Worm (Caenorhabditis elegans) whole organism, midembryonic: ENCODE results near the gene Y42G9A.3.
A peak's percentile ranks its signal among the peaks of the same experiment; 100 is the strongest.

Experiments
- T22C8.4 ChIP-seq: fragments of 200-800 bp; sonication (Bioruptor generic); IDR thresholded peaks from 2 replicates; pipeline ENCODE4 v1.3.6; 2022; ENCODE audit warnings: missing genetic modification characterization, missing compliant biosample characterization
- cog-1 ChIP-seq: sonication (generic microtip); optimal IDR thresholded peaks from 2 replicates; lab custom pipeline; 2016; ENCODE audit warnings: missing genetic modification characterization, missing compliant biosample characterization
- flt-1 ChIP-seq: fragments of 200-800 bp; sonication (Bioruptor generic); IDR thresholded peaks from 2 replicates; pipeline ENCODE4 v1.3.6; 2022; ENCODE audit warnings: missing genetic modification characterization, missing compliant biosample characterization
- klf-2 ChIP-seq: fragments of 200-800 bp; sonication (Bioruptor generic); conservative IDR thresholded peaks from 2 replicates; pipeline ENCODE4 v1.3.6; 2022; ENCODE audit warnings: missing genetic modification reagents, missing genetic modification characterization, missing compliant biosample characterization
- med-1 ChIP-seq: sonication (generic microtip); optimal IDR thresholded peaks from 2 replicates; lab custom pipeline; 2017; ENCODE audit warnings: missing genetic modification characterization, mild to moderate bottlenecking, missing compliant biosample characterization, antibody characterized with exemption, missing genetic modification reagents; ENCODE audit not compliant: insufficient read depth
- ref-1 ChIP-seq: fragments of 200-800 bp; sonication (Bioruptor generic); conservative IDR thresholded peaks from 2 replicates; pipeline ENCODE4 v1.3.6; 2022; ENCODE audit warnings: missing genetic modification reagents, missing genetic modification characterization, missing compliant biosample characterization
- tab-1 ChIP-seq: fragments of 200-800 bp; sonication (Bioruptor generic); IDR thresholded peaks from 2 replicates; pipeline ENCODE4 v1.3.6; 2022; ENCODE audit warnings: missing genetic modification characterization, missing compliant biosample characterization
- ztf-23 ChIP-seq: fragments of 200-800 bp; sonication (Bioruptor generic); IDR thresholded peaks from 2 replicates; pipeline ENCODE4 v1.3.6; 2022; ENCODE audit warnings: missing genetic modification reagents, missing genetic modification characterization, missing compliant biosample characterization
- ztf-29 ChIP-seq: fragments of 200-800 bp; sonication (Bioruptor generic); IDR thresholded peaks from 2 replicates; pipeline ENCODE4 v1.3.6; 2022; ENCODE audit warnings: missing genetic modification reagents, missing genetic modification characterization, missing compliant biosample characterization

Y42G9A.3 gene

DNA sequence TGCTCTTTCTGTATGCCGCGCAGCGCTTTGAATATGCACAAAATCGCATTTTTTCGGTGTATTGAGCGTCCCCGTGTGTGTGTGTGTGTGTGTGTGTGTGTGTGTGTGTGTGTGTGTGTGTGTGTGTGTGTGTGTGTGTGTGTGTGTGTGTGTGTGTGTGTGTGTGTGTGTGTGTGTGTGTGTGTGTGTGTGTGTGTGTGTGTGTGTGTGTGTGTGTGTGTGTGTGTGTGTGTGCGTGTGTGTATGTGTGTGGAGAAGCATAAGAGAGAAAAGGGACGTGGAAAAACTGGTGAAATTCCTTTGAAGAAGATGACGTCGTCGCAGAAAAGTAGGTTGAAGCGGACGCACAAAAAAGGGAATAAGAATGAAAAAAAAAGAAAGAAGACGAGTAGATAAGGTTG is 12.7 kb upstream of the Y42G9A.3 start:
- TF ChIP-seq flt-1 = 0 out of 2 replicates have a peak, but pooled peaks have one; percentile 6

DNA sequence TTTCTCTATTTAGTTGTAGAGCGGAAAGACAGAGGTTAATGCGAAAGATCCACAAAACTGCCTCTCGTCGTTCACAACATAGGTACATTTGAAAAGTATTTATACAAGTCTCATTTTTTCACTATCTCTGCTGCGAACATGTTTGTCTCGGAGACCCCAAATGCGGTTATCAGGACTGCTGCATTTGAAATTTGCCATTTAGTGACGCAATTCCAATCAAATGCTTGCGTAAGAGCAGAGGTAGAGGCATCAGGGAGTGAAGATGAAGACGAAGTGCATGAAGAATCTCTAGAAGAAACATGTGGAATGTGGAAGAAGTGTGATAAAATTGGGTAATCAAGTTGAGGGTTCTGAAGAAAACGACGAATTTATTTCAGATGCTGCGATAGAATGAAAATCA is 11.9 kb upstream of the Y42G9A.3 start:
- no peak for TF ChIP-seq ztf-29 (GFP tag; lab: Robert Waterston, UW)
- no peak for TF ChIP-seq T22C8.4 (GFP tag; lab: Robert Waterston, UW)
- TF ChIP-seq cog-1 = no peak
- no peak for TF ChIP-seq med-1 (GFP tag; lab: Kevin White, UChicago)
- TF ChIP-seq ztf-23 (GFP tag; lab: Robert Waterston, UW) = no peak

DNA sequence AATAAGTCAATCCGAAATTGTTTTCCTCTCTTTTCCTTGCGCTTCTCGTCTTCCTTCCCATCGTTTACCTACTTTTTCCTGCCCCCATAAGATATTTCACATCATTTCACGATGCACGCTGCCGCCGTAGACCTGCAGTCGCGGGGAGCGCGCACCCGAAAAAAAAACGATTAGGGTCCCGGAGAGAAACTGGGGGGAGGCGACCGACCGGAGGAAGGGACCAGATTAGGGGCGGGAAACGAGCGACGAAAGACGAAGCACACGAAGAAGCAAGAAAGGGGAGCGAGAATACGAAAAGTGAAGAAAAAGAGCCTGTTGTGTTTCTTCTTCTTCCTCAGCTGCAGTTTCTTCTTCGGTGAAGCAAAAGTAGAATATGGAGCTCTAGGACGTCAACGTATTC is 10.8 kb upstream of the Y42G9A.3 start:
- TF ChIP-seq med-1 (GFP tag; lab: Kevin White, UChicago) = no peak
- no peak for TF ChIP-seq ztf-29 (GFP tag; lab: Robert Waterston, UW)
- TF ChIP-seq klf-2 (GFP tag; lab: Robert Waterston, UW) = no peak
- no peak for TF ChIP-seq ref-1
- TF ChIP-seq ztf-23 (GFP tag; lab: Robert Waterston, UW) = no peak
- no peak for TF ChIP-seq flt-1
- no peak for TF ChIP-seq T22C8.4 (GFP tag; lab: Robert Waterston, UW)
- no peak for TF ChIP-seq tab-1
- no peak for TF ChIP-seq cog-1

DNA sequence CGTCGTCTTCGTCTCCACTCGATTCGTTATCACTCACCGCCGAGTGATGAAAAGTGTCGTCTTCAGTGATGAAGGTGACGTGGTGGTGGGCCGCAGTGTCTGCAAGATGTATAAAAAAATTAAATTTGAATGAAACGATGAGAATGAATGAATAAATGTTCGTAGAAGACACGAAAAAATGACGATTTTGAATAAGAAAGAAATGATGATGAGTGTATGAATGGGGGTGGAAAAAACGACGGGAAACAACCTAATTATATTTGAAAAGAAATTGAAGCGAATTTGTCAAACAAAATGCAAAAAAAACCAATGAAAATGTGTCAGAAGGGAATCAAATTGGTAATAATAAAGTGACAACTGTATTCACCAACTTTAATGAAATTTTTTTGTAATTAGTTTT is 9.9 kb upstream of the Y42G9A.3 start, which contains the start of gene mvk-1:
mvk-1 (minus strand) TSS at position 101 of the 400 bp plus-strand sequence.
- TF ChIP-seq tab-1 = no peak
- TF ChIP-seq flt-1 = no peak
- no peak for TF ChIP-seq klf-2 (GFP tag; lab: Robert Waterston, UW)
- no peak for TF ChIP-seq ref-1
- no peak for TF ChIP-seq ztf-29 (GFP tag; lab: Robert Waterston, UW)
- TF ChIP-seq med-1 (GFP tag; lab: Kevin White, UChicago) = no peak
- no peak for TF ChIP-seq T22C8.4 (GFP tag; lab: Robert Waterston, UW)
- no peak for TF ChIP-seq ztf-23 (GFP tag; lab: Robert Waterston, UW)
- no peak for TF ChIP-seq cog-1

DNA sequence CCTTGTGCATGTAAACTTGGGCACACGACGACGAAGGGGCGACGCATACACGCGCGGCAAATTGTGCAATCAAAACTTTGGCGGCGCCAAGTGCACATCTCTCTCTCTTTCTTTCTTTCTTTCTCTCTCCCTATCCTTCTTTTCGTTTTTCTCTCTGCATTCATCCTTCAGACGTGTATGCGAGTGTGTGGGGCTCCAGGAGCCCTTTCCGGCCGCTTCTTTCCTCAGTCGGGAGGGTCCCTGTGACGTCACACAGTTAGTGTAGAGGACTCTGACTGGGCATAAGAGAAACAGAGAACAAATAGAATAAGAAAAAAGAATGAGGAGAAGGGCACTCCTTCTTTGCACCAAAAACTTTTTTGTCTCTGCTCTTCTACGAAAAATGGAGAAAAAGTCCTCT is 8.6 kb upstream of the Y42G9A.3 start:
- TF ChIP-seq flt-1 = peak; percentile 41; the same call in 1 of the 2 replicates
- no peak for TF ChIP-seq T22C8.4 (GFP tag; lab: Robert Waterston, UW)
- TF ChIP-seq tab-1 = no peak
- TF ChIP-seq klf-2 (GFP tag; lab: Robert Waterston, UW) = no peak

DNA sequence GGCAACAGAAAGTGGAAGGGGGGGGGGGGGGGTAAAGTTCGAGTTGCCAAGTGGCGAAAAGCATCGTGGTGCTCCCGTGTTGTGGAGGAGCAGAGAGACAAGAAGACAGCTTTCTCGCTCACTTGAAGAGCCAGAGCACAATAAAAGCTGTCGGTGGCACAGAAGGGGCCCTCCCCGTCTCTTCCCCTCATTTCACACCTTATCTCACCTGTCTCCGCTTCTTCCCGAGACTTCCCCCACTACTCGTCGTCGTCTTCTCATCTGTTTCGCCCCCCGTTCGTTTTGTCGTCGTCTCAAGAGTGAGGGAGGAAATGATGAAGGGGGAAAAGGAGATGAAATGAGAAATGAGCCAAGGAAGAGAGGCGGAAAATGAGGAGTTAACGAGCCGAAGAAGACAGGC is 7.6 kb upstream of the Y42G9A.3 start:
- no peak for TF ChIP-seq ztf-29 (GFP tag; lab: Robert Waterston, UW)
- no peak for TF ChIP-seq klf-2 (GFP tag; lab: Robert Waterston, UW)
- TF ChIP-seq ztf-23 (GFP tag; lab: Robert Waterston, UW) = 0 out of 2 replicates have a peak, but pooled peaks have one; percentile 27
- TF ChIP-seq flt-1 = no peak
- TF ChIP-seq ref-1 = no peak
- no peak for TF ChIP-seq tab-1
- TF ChIP-seq cog-1 = no peak
- no peak for TF ChIP-seq med-1 (GFP tag; lab: Kevin White, UChicago)

DNA sequence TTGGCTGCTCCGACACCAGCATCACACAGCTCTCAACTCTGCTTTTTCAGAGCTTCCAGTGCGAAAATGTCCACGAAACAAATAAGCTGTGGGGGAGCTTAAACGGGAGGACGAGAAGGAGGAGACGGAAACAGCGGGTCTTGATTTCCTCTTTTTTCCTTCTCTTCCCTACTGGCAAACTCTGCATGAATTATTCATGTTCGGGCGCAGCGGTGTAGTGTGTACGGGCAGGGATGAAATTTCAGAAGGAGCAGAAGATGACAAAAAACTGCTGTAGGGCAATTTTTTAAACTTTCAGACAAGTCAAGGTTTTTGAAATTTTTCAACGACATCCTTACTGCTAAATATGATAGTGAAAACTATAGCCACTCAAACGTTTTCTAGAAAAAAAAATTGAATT is 6.7 kb upstream of the Y42G9A.3 start:
- TF ChIP-seq cog-1 = no peak
- TF ChIP-seq flt-1 = no peak
- TF ChIP-seq med-1 (GFP tag; lab: Kevin White, UChicago) = no peak
- no peak for TF ChIP-seq ref-1
- no peak for TF ChIP-seq tab-1
- no peak for TF ChIP-seq T22C8.4 (GFP tag; lab: Robert Waterston, UW)
- TF ChIP-seq klf-2 (GFP tag; lab: Robert Waterston, UW) = no peak
- TF ChIP-seq ztf-29 (GFP tag; lab: Robert Waterston, UW) = no peak
- no peak for TF ChIP-seq ztf-23 (GFP tag; lab: Robert Waterston, UW)

DNA sequence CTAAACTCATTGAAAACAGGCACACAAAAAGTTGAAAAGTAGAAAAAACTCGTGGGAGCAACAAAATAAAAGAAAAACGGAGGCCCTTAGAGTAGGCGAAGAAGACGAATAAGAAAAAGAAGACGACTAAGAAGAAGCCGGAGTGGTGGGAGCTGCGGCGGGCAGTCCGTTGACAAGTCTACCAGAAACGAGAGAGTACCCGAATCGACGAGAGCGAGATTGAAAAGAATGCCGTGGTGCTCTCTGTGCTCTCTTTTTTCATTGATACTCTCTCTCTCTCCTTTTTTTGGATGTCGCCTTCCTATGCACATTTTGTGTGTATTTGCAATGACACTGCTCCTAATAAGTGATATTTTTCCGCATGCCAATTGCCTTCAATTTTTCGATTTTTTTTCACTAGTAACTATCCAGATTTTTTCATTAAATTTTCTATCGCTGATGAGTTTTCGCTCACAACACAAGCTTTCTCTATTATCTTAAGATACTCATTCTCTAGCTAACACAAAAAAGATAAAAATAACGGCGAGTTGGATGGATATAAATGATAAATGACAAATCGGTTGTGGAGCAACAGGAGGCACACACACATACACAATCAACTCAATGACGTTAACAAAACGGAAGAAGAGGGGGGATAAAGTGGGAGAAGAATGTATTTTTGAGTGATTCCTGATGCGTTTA is 6.0 kb upstream of the Y42G9A.3 start:
- TF ChIP-seq klf-2 (GFP tag; lab: Robert Waterston, UW) (no peak), ref-1 (no peak), flt-1 (no peak), ztf-23 (GFP tag; lab: Robert Waterston, UW) (no peak), ztf-29 (GFP tag; lab: Robert Waterston, UW) (no peak), cog-1 (no peak)

DNA sequence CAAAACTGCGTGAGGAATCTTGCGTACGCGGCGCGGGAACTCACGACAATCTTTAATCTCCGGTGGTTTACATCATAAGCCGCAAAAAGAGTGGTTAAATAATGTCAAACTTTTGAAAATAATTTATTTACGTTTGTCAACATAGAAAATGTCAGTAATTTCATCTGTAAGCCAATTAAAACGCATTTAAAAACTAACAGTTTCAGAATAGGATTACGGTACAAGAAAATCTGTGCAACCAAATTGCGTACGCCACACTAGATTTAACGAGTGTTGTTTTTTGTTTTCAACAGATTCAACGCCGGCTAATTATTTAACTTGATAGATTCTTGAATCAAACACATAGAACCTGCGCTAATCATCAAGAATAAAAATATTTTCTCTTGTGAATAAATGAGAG is 5.2 kb upstream of the Y42G9A.3 start:
- TF ChIP-seq ztf-29 (GFP tag; lab: Robert Waterston, UW) (no peak), flt-1 (no peak), med-1 (GFP tag; lab: Kevin White, UChicago) (no peak), ref-1 (no peak), tab-1 (no peak)

DNA sequence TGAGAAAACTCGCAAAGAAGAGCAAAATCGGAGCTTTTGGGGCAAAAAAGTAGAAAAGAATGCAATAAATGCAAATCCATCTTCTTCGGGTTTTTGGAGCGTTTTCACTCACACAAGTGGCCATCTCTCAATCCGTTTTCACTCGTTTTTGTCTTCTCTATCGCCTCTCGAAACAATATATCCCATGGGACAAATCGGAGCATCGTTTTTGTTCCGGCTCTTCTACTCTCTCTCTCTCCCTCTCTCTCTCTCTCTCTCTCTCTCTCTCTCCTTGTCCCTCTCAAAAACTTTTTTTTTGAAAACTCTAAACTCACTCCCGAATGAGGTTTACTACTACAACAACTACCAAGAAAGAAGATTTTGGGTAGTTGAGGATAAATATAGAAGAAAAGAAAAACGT is 4.5 kb upstream of the Y42G9A.3 start:
- TF ChIP-seq cog-1 = no peak
- no peak for TF ChIP-seq ztf-29 (GFP tag; lab: Robert Waterston, UW)
- no peak for TF ChIP-seq ref-1
- TF ChIP-seq T22C8.4 (GFP tag; lab: Robert Waterston, UW) = no peak
- no peak for TF ChIP-seq tab-1
- TF ChIP-seq flt-1 = no peak
- TF ChIP-seq med-1 (GFP tag; lab: Kevin White, UChicago) = no peak
- no peak for TF ChIP-seq ztf-23 (GFP tag; lab: Robert Waterston, UW)
- no peak for TF ChIP-seq klf-2 (GFP tag; lab: Robert Waterston, UW)

DNA sequence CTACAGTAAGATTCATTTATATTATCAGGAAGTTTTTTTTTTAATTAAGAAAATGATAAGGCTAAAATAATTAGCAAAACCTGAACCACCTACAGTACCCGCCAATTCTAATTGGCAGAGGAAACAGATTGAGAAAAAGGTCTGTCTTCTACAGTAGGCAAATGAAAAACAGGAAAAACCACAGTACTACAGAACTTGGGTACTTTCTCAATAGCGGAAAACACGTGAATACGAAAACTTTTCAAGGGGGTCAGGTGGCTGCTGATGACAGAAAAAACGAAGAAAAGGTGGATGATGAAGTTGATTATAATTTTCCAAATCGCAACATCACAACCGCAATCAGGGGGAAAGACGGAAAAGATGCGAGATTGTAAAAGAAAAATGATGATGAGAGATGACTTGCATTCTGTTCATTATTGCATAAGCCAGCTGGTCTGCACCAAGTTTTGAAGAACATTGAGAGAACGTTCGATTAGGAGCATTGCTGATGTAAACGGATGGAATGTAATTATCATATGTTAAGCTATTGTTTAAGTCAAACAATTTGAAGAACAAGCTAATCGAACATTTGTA is 1.6 kb upstream of the Y42G9A.3 start:
- TF ChIP-seq flt-1 (no peak), T22C8.4 (GFP tag; lab: Robert Waterston, UW) (no peak), klf-2 (GFP tag; lab: Robert Waterston, UW) (no peak), cog-1 (no peak), ztf-23 (GFP tag; lab: Robert Waterston, UW) (no peak), tab-1 (no peak)
